Worm (Caenorhabditis elegans) whole organism, L1 larva: ENCODE data around the gene dyc-1.

ENCODE experiments used
- C04F5.9 ChIP-seq: sonication (generic microtip); optimal IDR thresholded peaks from 2 replicates; lab custom pipeline; 2016; ENCODE audit warnings: missing genetic modification characterization, missing compliant biosample characterization
- Y116A8C.19 ChIP-seq: sonication (generic microtip); optimal IDR thresholded peaks from 2 replicates; lab custom pipeline; 2016; ENCODE audit warnings: missing compliant biosample characterization, missing genetic modification characterization, borderline replicate concordance
- aha-1 ChIP-seq: fragments of 150-350 bp; optimal IDR thresholded peaks from 2 replicates; lab custom pipeline; 2014; ENCODE audit warnings: missing biosample characterization, missing genetic modification characterization
- aly-2 ChIP-seq: fragments of 150-350 bp; optimal IDR thresholded peaks from 2 replicates; lab custom pipeline; 2014; ENCODE audit warnings: missing biosample characterization, missing genetic modification characterization
- blmp-1 ChIP-seq: fragments of 150-350 bp; optimal IDR thresholded peaks from 2 replicates; lab custom pipeline; 2014; ENCODE audit warnings: missing biosample characterization, missing genetic modification characterization
- ceh-82 ChIP-seq, 3 experiments: fragments of 150-350 bp in 1 of 3; sonication (generic microtip) in 2 of 3; optimal IDR thresholded peaks; 2 replicates each; lab custom pipeline; 2014 to 2017; ENCODE audit warnings: missing biosample characterization in 3 of 3, missing genetic modification characterization in 3 of 3
- ceh-90 ChIP-seq: sonication (generic microtip); optimal IDR thresholded peaks from 2 replicates; lab custom pipeline; 2016; ENCODE audit warnings: missing genetic modification characterization, missing compliant biosample characterization
- efl-1 ChIP-seq, 4 experiments: fragments of 150-350 bp; optimal IDR thresholded peaks in 3 of 4; peaks in 1 of 4; 1 replicate in 1 of 4; 2 replicates in 3 of 4; lab custom pipeline; 2014; ENCODE audit warnings: missing biosample characterization in 2 of 4, missing genetic modification characterization in 2 of 4, missing genetic modification reagents in 2 of 4
- elt-2 ChIP-seq: sonication (generic microtip); optimal IDR thresholded peaks from 2 replicates; lab custom pipeline; 2016; ENCODE audit warnings: missing genetic modification characterization, mild to moderate bottlenecking, inconsistent platforms, missing compliant biosample characterization, missing genetic modification reagents
- elt-3 ChIP-seq, 6 experiments: fragments of 150-350 bp in 1 of 6; sonication (generic microtip); optimal IDR thresholded peaks; 2 replicates each; lab custom pipeline; 2017 to 2018; ENCODE audit warnings: missing biosample characterization in 6 of 6, missing genetic modification characterization in 6 of 6, inconsistent platforms in 1 of 6
- fkh-10 ChIP-seq: sonication (generic microtip); optimal IDR thresholded peaks from 2 replicates; lab custom pipeline; 2017; ENCODE audit warnings: missing biosample characterization, missing genetic modification reagents, missing genetic modification characterization
- fkh-8 ChIP-seq: sonication (generic microtip); optimal IDR thresholded peaks from 2 replicates; lab custom pipeline; 2016; ENCODE audit warnings: mild to moderate bottlenecking, missing genetic modification characterization, missing compliant biosample characterization
- fos-1 ChIP-seq: fragments of 150-350 bp; optimal IDR thresholded peaks from 2 replicates; lab custom pipeline; 2014; ENCODE audit warnings: missing biosample characterization, missing genetic modification characterization
- jun-1 ChIP-seq: fragments of 150-350 bp; optimal IDR thresholded peaks from 2 replicates; lab custom pipeline; 2014; ENCODE audit warnings: missing biosample characterization, missing genetic modification reagents, missing genetic modification characterization
- lin-13 ChIP-seq: fragments of 150-350 bp; optimal IDR thresholded peaks from 2 replicates; lab custom pipeline; 2014; ENCODE audit warnings: missing biosample characterization, missing genetic modification reagents, missing genetic modification characterization
- lin-14 ChIP-seq: fragments of 200-800 bp; sonication (Bioruptor generic); optimal IDR thresholded peaks from 2 replicates; lab custom pipeline; 2018; ENCODE audit warnings: mild to moderate bottlenecking, missing genetic modification characterization, moderate library complexity, missing compliant biosample characterization
- lin-35 ChIP-seq, 2 experiments: fragments of 150-350 bp; optimal IDR thresholded peaks; 2 replicates each; lab custom pipeline; 2014; ENCODE audit warnings: missing biosample characterization in 2 of 2, missing genetic modification characterization in 2 of 2, missing genetic modification reagents in 2 of 2
- lsy-2 ChIP-seq, 2 experiments: fragments of 150-350 bp; optimal IDR thresholded peaks; 2 replicates each; lab custom pipeline; 2014; ENCODE audit warnings: missing biosample characterization in 2 of 2, missing genetic modification characterization in 2 of 2
- mdl-1 ChIP-seq, 2 experiments: fragments of 150-350 bp; optimal IDR thresholded peaks; 2 replicates each; lab custom pipeline; 2014 to 2017; ENCODE audit warnings: missing biosample characterization in 2 of 2, missing genetic modification characterization in 2 of 2, inconsistent platforms in 1 of 2
- mep-1 ChIP-seq: fragments of 150-350 bp; optimal IDR thresholded peaks from 2 replicates; lab custom pipeline; 2014; ENCODE audit warnings: missing biosample characterization, missing genetic modification characterization
- nhr-12 ChIP-seq: sonication (generic microtip); optimal IDR thresholded peaks from 2 replicates; lab custom pipeline; 2017; ENCODE audit warnings: missing biosample characterization, missing genetic modification characterization
- nhr-20 ChIP-seq: sonication (generic microtip); optimal IDR thresholded peaks from 2 replicates; lab custom pipeline; 2016; ENCODE audit warnings: mild to moderate bottlenecking, missing genetic modification characterization, missing compliant biosample characterization
- nhr-237 ChIP-seq: fragments of 150-350 bp; optimal IDR thresholded peaks from 2 replicates; lab custom pipeline; 2014; ENCODE audit warnings: missing biosample characterization, missing genetic modification characterization
- nhr-47 ChIP-seq: sonication (generic microtip); optimal IDR thresholded peaks from 2 replicates; lab custom pipeline; 2016; ENCODE audit warnings: mild to moderate bottlenecking, missing genetic modification characterization, moderate library complexity, missing compliant biosample characterization
- nhr-71 ChIP-seq: sonication (generic microtip); optimal IDR thresholded peaks from 2 replicates; lab custom pipeline; 2016; ENCODE audit warnings: mild to moderate bottlenecking, missing genetic modification characterization, moderate library complexity, missing compliant biosample characterization
- nhr-77 ChIP-seq: fragments of 150-350 bp; optimal IDR thresholded peaks from 2 replicates; lab custom pipeline; 2014; ENCODE audit warnings: missing biosample characterization, missing genetic modification characterization
- nhr-85 ChIP-seq: sonication (generic microtip); peaks from one replicate; lab custom pipeline; 2016; ENCODE audit warnings: missing genetic modification characterization, inconsistent platforms, missing compliant biosample characterization
- pax-3 ChIP-seq: fragments of 200-800 bp; sonication (Bioruptor generic); optimal IDR thresholded peaks from 2 replicates; lab custom pipeline; 2018; ENCODE audit warnings: mild to moderate bottlenecking, missing genetic modification characterization, moderate library complexity, missing compliant biosample characterization
- pqm-1 ChIP-seq: sonication (generic microtip); optimal IDR thresholded peaks from 3 replicates; lab custom pipeline; 2017; ENCODE audit warnings: missing biosample characterization, missing genetic modification characterization
- rnt-1 ChIP-seq: sonication (generic microtip); optimal IDR thresholded peaks from 2 replicates; lab custom pipeline; 2016; ENCODE audit warnings: mild to moderate bottlenecking, missing genetic modification characterization, moderate library complexity, missing compliant biosample characterization
- skn-1 ChIP-seq: fragments of 150-350 bp; optimal IDR thresholded peaks from 2 replicates; lab custom pipeline; 2014; ENCODE audit warnings: missing biosample characterization, missing genetic modification characterization
- snpc-4 ChIP-seq: fragments of 150-350 bp; optimal IDR thresholded peaks from 2 replicates; lab custom pipeline; 2014; ENCODE audit warnings: missing biosample characterization, missing genetic modification characterization
- snu-23 ChIP-seq: sonication (generic microtip); optimal IDR thresholded peaks from 2 replicates; lab custom pipeline; 2016; ENCODE audit warnings: missing genetic modification characterization, missing compliant biosample characterization
- swsn-7 ChIP-seq: sonication (generic microtip); optimal IDR thresholded peaks from 2 replicates; lab custom pipeline; 2016; ENCODE audit warnings: missing genetic modification characterization, missing compliant biosample characterization
- tbx-2 ChIP-seq: sonication (generic microtip); optimal IDR thresholded peaks from 2 replicates; lab custom pipeline; 2016; ENCODE audit warnings: missing genetic modification characterization, missing compliant biosample characterization
- unc-130 ChIP-seq: fragments of 150-350 bp; optimal IDR thresholded peaks from 2 replicates; lab custom pipeline; 2017; ENCODE audit warnings: missing biosample characterization, missing genetic modification characterization, inconsistent platforms
- unc-62 ChIP-seq: fragments of 150-350 bp; optimal IDR thresholded peaks from 2 replicates; lab custom pipeline; 2014; ENCODE audit warnings: missing biosample characterization, missing genetic modification reagents, missing genetic modification characterization
- unc-86 ChIP-seq: sonication (generic microtip); optimal IDR thresholded peaks from 2 replicates; lab custom pipeline; 2016; ENCODE audit warnings: missing genetic modification characterization, missing compliant biosample characterization
- xbp-1 ChIP-seq: sonication (generic microtip); optimal IDR thresholded peaks from 2 replicates; lab custom pipeline; 2016; ENCODE audit warnings: missing genetic modification characterization, missing compliant biosample characterization
- zag-1 ChIP-seq: fragments of 150-350 bp; optimal IDR thresholded peaks from 2 replicates; lab custom pipeline; 2014; ENCODE audit warnings: missing biosample characterization, missing genetic modification characterization
- ztf-4 ChIP-seq: fragments of 150-350 bp; optimal IDR thresholded peaks from 2 replicates; lab custom pipeline; 2014; ENCODE audit warnings: missing biosample characterization, missing genetic modification characterization

Gene dyc-1

ce11 chrX:14049235-14049634, at the start of gene dyc-1:
TSS of gene dyc-1 (plus strand) at chrX:14049535.
- TF ChIP-seq fkh-10 (GFP tag; lab: Kevin White, UChicago) (peak; percentile 15), skn-1 (tag; lab: Kevin White, UChicago) (no peak), snpc-4 (tag; lab: Kevin White, UChicago) (no peak), fos-1 (tag; lab: Kevin White, UChicago) (no peak), aha-1 (tag; lab: Kevin White, UChicago) (no peak)

- peak; percentile 13 for TF ChIP-seq elt-2 (tag; lab: Kevin White, UChicago)
- TF ChIP-seq elt-3 (tag; optimal IDR thresholded peaks at IDR 0.05; lab: Kevin White, UChicago), result peak in 5 of 6 experiments; percentile 4 to 66 (median 42)
- no peak for TF ChIP-seq ztf-4
- TF ChIP-seq mdl-1 (tag; optimal IDR thresholded peaks at IDR 0.05; lab: Kevin White, UChicago), result peak in 1 of 2 experiments; percentile 1
- peak; percentile 34 for TF ChIP-seq mep-1 (tag; lab: Kevin White, UChicago)
- peak; percentile 51 for TF ChIP-seq nhr-20 (tag; lab: Kevin White, UChicago)
- TF ChIP-seq zag-1 (tag; lab: Kevin White, UChicago), result no peak
- TF ChIP-seq efl-1 (optimal IDR thresholded peaks at IDR 0.05; lab: Kevin White, UChicago), result no peak
- peak in 1 of 2 experiments; percentile 84 for TF ChIP-seq efl-1 (GFP tag; optimal IDR thresholded peaks at IDR 0.05 in 1 of 2; lab: Kevin White, UChicago)
- peak; percentile 2 for TF ChIP-seq nhr-71
- peak; percentile 32 for TF ChIP-seq unc-130 (tag; lab: Kevin White, UChicago)
- no peak for TF ChIP-seq fkh-8 (tag; lab: Kevin White, UChicago)
- peak; percentile 24 for TF ChIP-seq snu-23 (GFP tag; lab: Kevin White, UChicago)
- peak; percentile 74 for TF ChIP-seq blmp-1
- no peak for TF ChIP-seq ceh-90 (tag; lab: Kevin White, UChicago)
- no peak for TF ChIP-seq Y116A8C.19 (tag; lab: Kevin White, UChicago)
Observed at ce11 chrX:14000198-14000748, 49.1 kb upstream of the dyc-1 start.

- TF ChIP-seq lin-35 (GFP tag; optimal IDR thresholded peaks at IDR 0.05; lab: Kevin White, UChicago) (peak in 1 of 2 experiments; percentile 24), snu-23 (GFP tag; lab: Kevin White, UChicago) (peak; percentile 36), efl-1 (optimal IDR thresholded peaks at IDR 0.05; lab: Kevin White, UChicago) (peak in 1 of 2 experiments; percentile 8), efl-1 (GFP tag; optimal IDR thresholded peaks at IDR 0.05 in 1 of 2; lab: Kevin White, UChicago) (peak in 1 of 2 experiments; percentile 7), aha-1 (tag; lab: Kevin White, UChicago) (no peak), lin-14 (peak; percentile 68), rnt-1 (tag; lab: Kevin White, UChicago) (peak; percentile 28), nhr-77 (tag; lab: Kevin White, UChicago) (peak; percentile 51), elt-3 (tag; optimal IDR thresholded peaks at IDR 0.05; lab: Kevin White, UChicago) (peak in 1 of 6 experiments; percentile 17), nhr-237 (peak; percentile 3), pqm-1 (tag; lab: Kevin White, UChicago) (no peak), nhr-47 (tag; lab: Kevin White, UChicago) (peak; percentile 28), jun-1 (tag; lab: Kevin White, UChicago) (peak; percentile 44), fos-1 (tag; lab: Kevin White, UChicago) (no peak), C04F5.9 (tag; lab: Kevin White, UChicago) (no peak), nhr-12 (tag; lab: Kevin White, UChicago) (no peak), elt-2 (tag; lab: Kevin White, UChicago) (peak; percentile 8), nhr-71 (peak; percentile 52), tbx-2 (tag; lab: Kevin White, UChicago) (no peak), fkh-8 (tag; lab: Kevin White, UChicago) (peak; percentile 39), ceh-82 (tag; optimal IDR thresholded peaks at IDR 0.05; lab: Kevin White, UChicago) (peak in 2 of 3 experiments; percentile 21 to 46), lsy-2 (tag; optimal IDR thresholded peaks at IDR 0.05; lab: Kevin White, UChicago) (peak in 1 of 2 experiments; percentile 11), nhr-20 (tag; lab: Kevin White, UChicago) (peak; percentile 78), aly-2 (no peak), unc-62 (GFP tag; lab: Kevin White, UChicago) (no peak), blmp-1 (peak; percentile 45), xbp-1 (tag; lab: Kevin White, UChicago) (peak; percentile 6), nhr-85 (tag; lab: Kevin White, UChicago) (no peak), pax-3 (tag; lab: Kevin White, UChicago) (no peak), mdl-1 (tag; optimal IDR thresholded peaks at IDR 0.05; lab: Kevin White, UChicago) (peak in 1 of 2 experiments; percentile 5), lin-13 (GFP tag; lab: Kevin White, UChicago) (no peak), swsn-7 (tag; lab: Kevin White, UChicago) (peak; percentile 38), skn-1 (tag; lab: Kevin White, UChicago) (peak; percentile 2), unc-86 (tag; lab: Kevin White, UChicago) (no peak)
Observed at ce11 chrX:14001494-14001974, 47.8 kb upstream of the dyc-1 start, which contains the start of gene cytb-5.1. TSS of gene cytb-5.1 (plus strand) at chrX:14001924.
